Worm (Caenorhabditis elegans): Measurements from ENCODE around the gene Y69H2.17.

ce11 chrV:18706063-18706620 lies 21.4 kb downstream of the Y69H2.17 start, which contains the start of gene Y17D7C.1:
- TF ChIP-seq zag-1 (tag; optimal IDR thresholded peaks at IDR 0.05): no peak
- TF ChIP-seq mbf-1 (tag; optimal IDR thresholded peaks at IDR 0.05): no peak
- no peak for TF ChIP-seq lin-39 (tag; optimal IDR thresholded peaks at IDR 0.05)
- TF ChIP-seq unc-62 (GFP tag; optimal IDR thresholded peaks at IDR 0.05): no peak
- TF ChIP-seq fos-1 (tag; optimal IDR thresholded peaks at IDR 0.05): no peak

Measured in whole organism, L2 larva.